Fruit fly (Drosophila melanogaster): ENCODE measurements around the gene bur.

bur gene

DNA sequence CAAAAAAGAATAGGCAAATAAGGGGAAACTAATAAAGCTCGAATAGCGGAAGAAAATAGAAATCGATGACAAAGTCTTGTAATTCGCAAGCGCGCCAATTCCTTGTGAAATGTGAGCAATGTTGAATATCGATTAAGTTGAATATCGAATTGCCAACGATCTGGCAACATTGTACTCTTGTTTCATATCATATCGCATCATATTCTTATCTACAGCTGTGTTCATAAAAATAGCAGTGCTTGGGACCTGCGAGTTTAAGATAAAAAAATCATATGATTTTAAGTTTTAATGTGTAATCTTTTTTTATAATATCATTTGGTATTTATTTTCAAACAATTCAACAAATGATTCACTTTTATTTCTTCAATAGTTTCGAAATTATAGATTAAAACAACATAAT lies 30.4 kb downstream of the bur start (continued):
- TF ChIP-seq CG17359 (tag; optimal IDR thresholded peaks at IDR 0.05), result peak; percentile 67
- TF ChIP-seq CG15601 (tag; optimal IDR thresholded peaks at IDR 0.05), result peak; percentile 29
- TF ChIP-seq CG10543 (GFP tag; optimal IDR thresholded peaks at IDR 0.05), result no peak
- TF ChIP-seq CG1792 (GFP tag; optimal IDR thresholded peaks at IDR 0.05), result no peak
- peak; percentile 58 for TF ChIP-seq Med (GFP tag)
- peak; percentile 33 for TF ChIP-seq ind (GFP tag; optimal IDR thresholded peaks at IDR 0.05)
- TF ChIP-seq CG16863 (GFP tag; optimal IDR thresholded peaks at IDR 0.05), result no peak
- TF ChIP-seq az2 (GFP tag; optimal IDR thresholded peaks at IDR 0.05), result peak; percentile 49
- peak; percentile 71 for TF ChIP-seq unpg (GFP tag; optimal IDR thresholded peaks at IDR 0.05)
- TF ChIP-seq Sox100B (GFP tag; optimal IDR thresholded peaks at IDR 0.05), result peak; percentile 47
- TF ChIP-seq CG13775 (GFP tag; optimal IDR thresholded peaks at IDR 0.05), result peak; percentile 20
- TF ChIP-seq CG9817 (tag; optimal IDR thresholded peaks at IDR 0.05), result no peak
- TF ChIP-seq CoRest (tag; optimal IDR thresholded peaks at IDR 0.05), result peak; percentile 66
- no peak for TF ChIP-seq disco-r (GFP tag; optimal IDR thresholded peaks at IDR 0.05)
- TF ChIP-seq btn (GFP tag; optimal IDR thresholded peaks at IDR 0.05), result no peak
- peak; percentile 37 for TF ChIP-seq tin (GFP tag; optimal IDR thresholded peaks at IDR 0.05)
- no peak for TF ChIP-seq tll (GFP tag; optimal IDR thresholded peaks at IDR 0.05)
- 0 out of 3 replicates have a peak, but pooled peaks have one; percentile 44 for TF ChIP-seq CG11695 (GFP tag; IDR thresholded peaks at IDR 0.05)
- peak; percentile 56 for TF ChIP-seq CG9727 (GFP tag; optimal IDR thresholded peaks at IDR 0.05)
- TF ChIP-seq GATAe (GFP tag; conservative IDR thresholded peaks at IDR 0.05), result peak; percentile 90
- TF ChIP-seq CG14441 (GFP tag; IDR thresholded peaks at IDR 0.05), result no peak
- TF ChIP-seq pum (GFP tag; optimal IDR thresholded peaks at IDR 0.05), result peak; percentile 12
- TF ChIP-seq MESR4 (GFP tag; optimal IDR thresholded peaks at IDR 0.05), result no peak
- peak; percentile 66 for TF ChIP-seq CG10267 (tag; optimal IDR thresholded peaks at IDR 0.05)
- TF ChIP-seq schlank (tag; optimal IDR thresholded peaks at IDR 0.05), result no peak
- TF ChIP-seq nerfin-1 (tag; optimal IDR thresholded peaks at IDR 0.05), result peak; percentile 27
- TF ChIP-seq dpn (GFP tag; optimal IDR thresholded peaks at IDR 0.05), result peak; percentile 36 to 49
- no peak for TF ChIP-seq pfk (GFP tag; optimal IDR thresholded peaks at IDR 0.05)
- TF ChIP-seq CG10565 (GFP tag; optimal IDR thresholded peaks at IDR 0.05), result no peak
- TF ChIP-seq CG10462 (GFP tag; optimal IDR thresholded peaks at IDR 0.05), result no peak
- no peak for TF ChIP-seq dati (GFP tag; IDR thresholded peaks at IDR 0.05)
- no peak for TF ChIP-seq pb (GFP tag; optimal IDR thresholded peaks at IDR 0.05)
- peak; percentile 59 for TF ChIP-seq CG13296 (GFP tag; optimal IDR thresholded peaks at IDR 0.05)
- TF ChIP-seq trem (tag; optimal IDR thresholded peaks at IDR 0.05), result peak; percentile 67
- TF ChIP-seq CG12659 (GFP tag; optimal IDR thresholded peaks at IDR 0.05), result peak; percentile 71
- TF ChIP-seq CG12104 (GFP tag; optimal IDR thresholded peaks at IDR 0.05), result no peak
- TF ChIP-seq CG15073 (GFP tag; optimal IDR thresholded peaks at IDR 0.05), result no peak
- TF ChIP-seq fd3F (GFP tag; optimal IDR thresholded peaks at IDR 0.05), result no peak
- no peak for TF ChIP-seq Sin3A (optimal IDR thresholded peaks at IDR 0.05)
- TF ChIP-seq CG1529 (GFP tag; optimal IDR thresholded peaks at IDR 0.05), result no peak
- peak; percentile 63 for TF ChIP-seq grau (tag; optimal IDR thresholded peaks at IDR 0.05)
- no peak for TF ChIP-seq lov (optimal IDR thresholded peaks at IDR 0.05)
- no peak for TF ChIP-seq lov (GFP tag; IDR thresholded peaks at IDR 0.05)
- peak; percentile 71; the same call in 1 of the 3 replicates for TF ChIP-seq so (GFP tag; IDR thresholded peaks at IDR 0.05)
- peak; percentile 52; the same call in 1 of the 3 replicates for TF ChIP-seq CG11456 (GFP tag; IDR thresholded peaks at IDR 0.05)
- TF ChIP-seq bab2 (GFP tag; optimal IDR thresholded peaks at IDR 0.05), result peak; percentile 18
- TF ChIP-seq Ada2b (GFP tag; IDR thresholded peaks at IDR 0.05), result peak; percentile 55
- TF ChIP-seq BtbVII (GFP tag; optimal IDR thresholded peaks at IDR 0.05), result no peak
- no peak for TF ChIP-seq sd (tag; optimal IDR thresholded peaks at IDR 0.05)
- TF ChIP-seq vvl (GFP tag; IDR thresholded peaks at IDR 0.05), result peak; percentile 71
- no peak for TF ChIP-seq Lpt (GFP tag; optimal IDR thresholded peaks at IDR 0.05)
- TF ChIP-seq luna (GFP tag; optimal IDR thresholded peaks at IDR 0.05), result no peak

Data from whole organism, embryonic.